Worm (Caenorhabditis elegans) whole organism, midembryonic: ENCODE results near the gene snb-5.

ENCODE experiments used
- cog-1 ChIP-seq: sonication (generic microtip); optimal IDR thresholded peaks from 2 replicates; lab custom pipeline; 2016; ENCODE audit warnings: missing genetic modification characterization, missing compliant biosample characterization
- flt-1 ChIP-seq: fragments of 200-800 bp; sonication (Bioruptor generic); IDR thresholded peaks from 2 replicates; pipeline ENCODE4 v1.3.6; 2022; ENCODE audit warnings: missing genetic modification characterization, missing compliant biosample characterization
- med-1 ChIP-seq: sonication (generic microtip); optimal IDR thresholded peaks from 2 replicates; lab custom pipeline; 2017; ENCODE audit warnings: missing genetic modification characterization, mild to moderate bottlenecking, missing compliant biosample characterization, antibody characterized with exemption, missing genetic modification reagents; ENCODE audit not compliant: insufficient read depth
- ref-1 ChIP-seq: fragments of 200-800 bp; sonication (Bioruptor generic); conservative IDR thresholded peaks from 2 replicates; pipeline ENCODE4 v1.3.6; 2022; ENCODE audit warnings: missing genetic modification reagents, missing genetic modification characterization, missing compliant biosample characterization
- tab-1 ChIP-seq: fragments of 200-800 bp; sonication (Bioruptor generic); IDR thresholded peaks from 2 replicates; pipeline ENCODE4 v1.3.6; 2022; ENCODE audit warnings: missing genetic modification characterization, missing compliant biosample characterization
- ztf-23 ChIP-seq: fragments of 200-800 bp; sonication (Bioruptor generic); IDR thresholded peaks from 2 replicates; pipeline ENCODE4 v1.3.6; 2022; ENCODE audit warnings: missing genetic modification reagents, missing genetic modification characterization, missing compliant biosample characterization

DNA sequence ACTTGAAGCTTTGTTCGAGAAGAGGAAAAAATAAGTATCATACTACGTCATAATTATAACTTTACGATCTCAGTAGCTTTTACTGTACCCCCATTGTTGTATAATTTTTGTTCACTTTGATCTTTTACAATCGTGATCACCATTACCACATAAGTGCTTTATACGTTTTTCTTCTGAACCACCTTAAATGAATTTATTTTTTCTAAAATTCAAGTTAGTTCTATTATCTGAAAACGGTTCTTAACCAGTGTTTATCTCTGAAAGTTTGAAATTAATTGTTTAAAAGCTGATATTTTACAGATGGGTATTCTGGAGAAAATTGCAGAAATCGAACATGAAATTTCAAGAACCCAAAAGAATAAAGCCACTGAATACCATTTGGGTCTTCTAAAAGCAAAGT is 42.7 kb downstream of the snb-5 start, which contains the start of gene C02F5.3:
- TF ChIP-seq med-1 (GFP tag; lab: Kevin White, UChicago) (no peak), ref-1 (no peak), ztf-23 (GFP tag; lab: Robert Waterston, UW) (no peak), cog-1 (tag; lab: Kevin White, UChicago) (no peak), flt-1 (GFP tag; lab: Robert Waterston, UW) (no peak), tab-1 (GFP tag; lab: Robert Waterston, UW) (no peak)
